Worm (Caenorhabditis elegans): ENCODE results near the gene rad-50.

rad-50 gene

DNA sequence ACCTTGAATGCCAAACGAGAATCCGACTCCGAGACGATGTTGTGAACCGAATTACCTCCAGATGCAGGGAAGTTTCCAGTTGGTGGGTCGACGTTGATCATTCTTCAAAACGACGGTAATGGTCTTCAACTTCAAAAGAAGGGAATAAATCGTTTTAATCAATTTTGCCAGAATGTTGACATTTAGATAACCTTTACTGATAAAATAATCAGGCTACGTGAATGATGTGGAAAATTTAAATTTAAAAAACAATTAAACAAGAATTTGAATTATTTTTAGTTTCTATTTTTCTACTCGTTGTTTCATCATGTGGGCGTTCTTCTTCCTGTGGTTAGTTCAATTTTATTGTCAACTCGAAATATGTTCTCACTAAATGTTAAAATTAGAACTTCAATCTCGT lies 18.3 kb downstream of the rad-50 start, which contains the start of gene ssp-35:
Gene ssp-35 (minus strand): TSS at position 101 of the 400 bp plus-strand sequence.
- TF ChIP-seq scrt-1 (GFP tag; IDR thresholded peaks at IDR 0.05) (no peak), pes-1 (GFP tag; IDR thresholded peaks at IDR 0.05) (no peak), ceh-13 (GFP tag; optimal IDR thresholded peaks at IDR 0.05) (no peak), hmg-4 (GFP tag; optimal IDR thresholded peaks at IDR 0.05) (no peak), ama-1 (optimal IDR thresholded peaks at IDR 0.05) (no peak), ets-7 (tag; optimal IDR thresholded peaks at IDR 0.05) (no peak), flt-1 (GFP tag; IDR thresholded peaks at IDR 0.05) (no peak)

DNA sequence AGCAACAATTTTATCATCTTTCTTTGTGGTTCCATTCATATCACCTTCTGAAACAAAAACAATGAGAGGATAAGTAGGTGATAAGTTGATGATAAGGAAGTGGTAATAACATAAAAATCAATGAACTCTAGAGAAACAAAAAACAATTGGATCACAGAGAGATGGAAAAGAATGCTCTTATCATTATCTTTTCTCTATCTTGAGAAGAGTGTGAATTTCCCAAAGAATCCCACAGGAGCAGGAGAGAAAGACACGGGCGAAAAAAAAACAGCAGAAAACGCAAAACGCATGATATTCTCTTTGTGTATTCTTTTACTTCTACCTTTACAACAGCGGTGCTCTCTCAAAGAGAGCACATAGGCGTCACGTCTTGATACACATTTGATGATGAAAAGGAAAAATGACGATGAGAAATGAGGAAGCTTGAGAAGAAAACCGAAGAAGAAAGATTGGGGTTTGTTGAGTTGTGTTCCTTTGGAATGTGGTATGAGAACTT lies 23.9 kb downstream of the rad-50 start, which contains the start of gene twk-24:
Gene twk-24 (minus strand): TSS at position 51 of the 496 bp plus-strand sequence.
- TF ChIP-seq aly-1 (tag; optimal IDR thresholded peaks at IDR 0.05): no peak

ce11 chrV:12271495-12271894 lies 26.0 kb downstream of the rad-50 start, which contains the start of the genes tsfm-1 and capg-2:
TSS of gene tsfm-1 (minus strand) at chrV:12271551.
TSS of gene capg-2 (plus strand) at chrV:12271873.
- TF ChIP-seq tra-4 (tag; optimal IDR thresholded peaks at IDR 0.05): no peak
- TF ChIP-seq tbx-11 (GFP tag; IDR thresholded peaks at IDR 0.05): no peak
- no peak for TF ChIP-seq ama-1 (optimal IDR thresholded peaks at IDR 0.05)
- no peak for TF ChIP-seq tbx-37 (GFP tag; conservative IDR thresholded peaks at IDR 0.05)

ce11 chrV:12275714-12276113 lies 30.3 kb downstream of the rad-50 start:
- TF ChIP-seq ceh-36 (tag; optimal IDR thresholded peaks at IDR 0.05) (no peak), ets-7 (tag; optimal IDR thresholded peaks at IDR 0.05) (no peak), tbx-37 (GFP tag; conservative IDR thresholded peaks at IDR 0.05) (no peak), pes-1 (GFP tag; IDR thresholded peaks at IDR 0.05) (no peak), hmbx-1 (tag; optimal IDR thresholded peaks at IDR 0.05) (no peak), flt-1 (GFP tag; IDR thresholded peaks at IDR 0.05) (no peak), B0310.2 (tag; optimal IDR thresholded peaks at IDR 0.05) (no peak), sea-1 (GFP tag; conservative IDR thresholded peaks at IDR 0.05) (no peak), hnd-1 (tag; optimal IDR thresholded peaks at IDR 0.05) (no peak), ama-1 (optimal IDR thresholded peaks at IDR 0.05) (no peak)

DNA sequence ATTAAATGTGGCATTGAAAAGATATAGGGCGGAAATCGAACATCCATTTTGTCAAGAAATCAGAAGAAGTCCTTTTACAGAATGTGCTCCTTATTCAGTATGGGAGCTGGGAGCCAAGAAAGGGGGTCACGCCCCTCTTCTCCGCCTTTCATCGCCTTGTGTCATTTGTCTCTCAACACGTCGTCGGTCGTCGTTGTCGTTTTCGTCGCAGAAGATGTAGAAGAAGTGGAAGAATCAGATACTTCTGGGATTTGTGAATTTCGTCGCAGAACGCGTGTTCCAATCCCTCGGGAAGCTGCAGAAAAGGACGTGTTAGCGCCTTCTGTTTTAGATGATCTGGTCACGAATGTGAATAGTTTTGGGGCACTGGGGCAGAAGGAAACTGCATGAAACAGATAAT lies 31.5 kb downstream of the rad-50 start, which contains the start of gene bnc-1:
Gene bnc-1 (minus strand): TSS at position 101 of the 400 bp plus-strand sequence.
- TF ChIP-seq tbx-37 (GFP tag; conservative IDR thresholded peaks at IDR 0.05) (no peak), ets-7 (tag; optimal IDR thresholded peaks at IDR 0.05) (no peak), B0310.2 (tag; optimal IDR thresholded peaks at IDR 0.05) (no peak), ceh-36 (tag; optimal IDR thresholded peaks at IDR 0.05) (no peak), hmg-4 (GFP tag; optimal IDR thresholded peaks at IDR 0.05) (no peak), scrt-1 (GFP tag; IDR thresholded peaks at IDR 0.05) (no peak), pes-1 (GFP tag; IDR thresholded peaks at IDR 0.05) (no peak), sea-1 (GFP tag; conservative IDR thresholded peaks at IDR 0.05) (no peak), F13C5.2 (tag; optimal IDR thresholded peaks at IDR 0.05) (no peak), hmbx-1 (tag; optimal IDR thresholded peaks at IDR 0.05) (no peak), tbx-11 (GFP tag; IDR thresholded peaks at IDR 0.05) (no peak), tra-4 (tag; optimal IDR thresholded peaks at IDR 0.05) (no peak), ama-1 (optimal IDR thresholded peaks at IDR 0.05) (no peak), flt-1 (GFP tag; IDR thresholded peaks at IDR 0.05) (no peak), aly-1 (tag; optimal IDR thresholded peaks at IDR 0.05) (no peak), ceh-13 (GFP tag; optimal IDR thresholded peaks at IDR 0.05) (no peak), hnd-1 (tag; optimal IDR thresholded peaks at IDR 0.05) (no peak)

DNA sequence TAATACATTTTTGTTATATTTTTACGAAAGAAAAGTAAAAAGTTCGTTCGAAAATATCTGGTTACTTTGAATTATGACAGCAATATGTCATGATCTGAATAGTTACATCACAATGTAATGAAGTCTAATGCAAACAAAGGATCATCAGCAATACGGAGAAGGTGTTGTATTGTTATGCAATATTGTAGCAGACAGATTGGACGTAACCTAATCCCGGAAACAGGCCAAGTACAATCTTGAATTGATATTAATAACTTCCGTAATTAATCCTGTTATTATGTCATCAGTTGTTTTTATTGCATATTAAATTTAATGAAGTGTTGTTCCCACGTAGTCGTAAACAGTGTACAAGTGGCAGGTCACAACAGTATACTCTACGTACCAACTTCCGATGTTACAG lies 36.1 kb downstream of the rad-50 start:
- TF ChIP-seq ceh-36 (tag; optimal IDR thresholded peaks at IDR 0.05) (peak; percentile 3), tbx-11 (GFP tag; IDR thresholded peaks at IDR 0.05) (no peak), hmg-4 (GFP tag; optimal IDR thresholded peaks at IDR 0.05) (no peak), tbx-37 (GFP tag; conservative IDR thresholded peaks at IDR 0.05) (no peak), hnd-1 (tag; optimal IDR thresholded peaks at IDR 0.05) (no peak), aly-1 (tag; optimal IDR thresholded peaks at IDR 0.05) (no peak), ama-1 (optimal IDR thresholded peaks at IDR 0.05) (no peak), F13C5.2 (tag; optimal IDR thresholded peaks at IDR 0.05) (no peak)

DNA sequence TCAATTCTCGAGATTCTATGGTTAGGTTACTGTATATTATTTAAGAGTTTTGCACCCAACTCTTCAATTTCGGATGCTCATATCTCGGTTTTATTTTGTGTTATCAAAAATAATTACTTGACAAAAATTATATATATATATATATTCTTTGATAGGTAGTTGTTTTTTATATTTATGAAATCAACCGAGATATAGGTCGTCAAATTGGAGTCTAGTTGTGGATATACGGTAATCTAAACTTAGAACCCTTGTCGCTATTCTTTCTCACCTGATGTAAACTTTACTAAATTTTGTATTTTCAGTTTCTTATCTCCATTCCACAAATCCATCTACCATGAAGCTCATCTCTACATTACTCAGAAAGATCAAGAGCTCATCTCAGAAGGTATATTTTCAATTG lies 37.7 kb downstream of the rad-50 start, which contains the start of gene F55C5.10:
Gene F55C5.10 (plus strand): TSS at position 301 of the 400 bp plus-strand sequence.
- TF ChIP-seq ets-7 (tag; optimal IDR thresholded peaks at IDR 0.05) (no peak), flt-1 (GFP tag; IDR thresholded peaks at IDR 0.05) (no peak), hmg-4 (GFP tag; optimal IDR thresholded peaks at IDR 0.05) (no peak), pes-1 (GFP tag; IDR thresholded peaks at IDR 0.05) (no peak), scrt-1 (GFP tag; IDR thresholded peaks at IDR 0.05) (no peak), hmbx-1 (tag; optimal IDR thresholded peaks at IDR 0.05) (no peak), sea-1 (GFP tag; conservative IDR thresholded peaks at IDR 0.05) (no peak), tra-4 (tag; optimal IDR thresholded peaks at IDR 0.05) (no peak), ceh-36 (tag; optimal IDR thresholded peaks at IDR 0.05) (no peak), F13C5.2 (tag; optimal IDR thresholded peaks at IDR 0.05) (no peak), ceh-13 (GFP tag; optimal IDR thresholded peaks at IDR 0.05) (no peak), hnd-1 (tag; optimal IDR thresholded peaks at IDR 0.05) (no peak)

- no peak for TF ChIP-seq hmg-4 (GFP tag; optimal IDR thresholded peaks at IDR 0.05)
- TF ChIP-seq tra-4 (tag; optimal IDR thresholded peaks at IDR 0.05): no peak
- no peak for TF ChIP-seq hnd-1 (tag; optimal IDR thresholded peaks at IDR 0.05)
- no peak for TF ChIP-seq hmbx-1 (tag; optimal IDR thresholded peaks at IDR 0.05)
- no peak for TF ChIP-seq sea-1 (GFP tag; conservative IDR thresholded peaks at IDR 0.05)
- TF ChIP-seq scrt-1 (GFP tag; IDR thresholded peaks at IDR 0.05): no peak
- no peak for TF ChIP-seq B0310.2 (tag; optimal IDR thresholded peaks at IDR 0.05)
- no peak for TF ChIP-seq ets-7 (tag; optimal IDR thresholded peaks at IDR 0.05)
Measured at ce11 chrV:12287667-12288066, 42.2 kb downstream of the rad-50 start.

Measured in whole organism, early embryonic.